Fruit fly (Drosophila melanogaster) whole organism, adult: Measurements from ENCODE around the gene CG33703.

Experiments
- CG11617 ChIP-seq: fragments of 200-800 bp; sonication (Bioruptor generic); optimal IDR thresholded peaks from 2 replicates; lab custom pipeline; 2017; ENCODE audit warnings: mild to moderate bottlenecking, missing biosample characterization, missing genetic modification reagents, missing genetic modification characterization
- CG12768 ChIP-seq: fragments of 200-800 bp; sonication (Bioruptor generic); optimal IDR thresholded peaks from 2 replicates; lab custom pipeline; 2017; ENCODE audit warnings: missing biosample characterization, missing genetic modification characterization, mild to moderate bottlenecking, moderate library complexity, missing genetic modification reagents
- CG14711 ChIP-seq: fragments of 200-800 bp; sonication (Bioruptor generic); optimal IDR thresholded peaks from 2 replicates; lab custom pipeline; 2018; ENCODE audit warnings: missing biosample characterization, mild to moderate bottlenecking, missing genetic modification characterization, moderate library complexity
- CG1620 ChIP-seq: fragments of 200-800 bp; sonication (Bioruptor generic); optimal IDR thresholded peaks from 2 replicates; lab custom pipeline; 2016; ENCODE audit warnings: missing biosample characterization, missing genetic modification characterization
- CG33017 ChIP-seq: fragments of 200-800 bp; sonication (Bioruptor generic); optimal IDR thresholded peaks from 2 replicates; lab custom pipeline; 2018; ENCODE audit warnings: missing biosample characterization, mild to moderate bottlenecking, missing genetic modification characterization, moderate library complexity
- CG5204 ChIP-seq: fragments of 200-800 bp; sonication (Bioruptor generic); optimal IDR thresholded peaks from 2 replicates; lab custom pipeline; 2016; ENCODE audit warnings: missing biosample characterization, missing genetic modification characterization
- CG7045 ChIP-seq: fragments of 200-800 bp; sonication (Bioruptor generic); optimal IDR thresholded peaks from 2 replicates; lab custom pipeline; 2017; ENCODE audit warnings: missing biosample characterization, mild to moderate bottlenecking, missing genetic modification characterization
- CG7101 ChIP-seq: fragments of 200-800 bp; sonication (Bioruptor generic); optimal IDR thresholded peaks from 2 replicates; lab custom pipeline; 2018; ENCODE audit warnings: missing biosample characterization, mild to moderate bottlenecking, missing genetic modification characterization, moderate library complexity
- Clk ChIP-seq: fragments of 200-800 bp; sonication (Bioruptor generic); optimal IDR thresholded peaks from 2 replicates; lab custom pipeline; 2017; ENCODE audit warnings: missing biosample characterization, missing genetic modification characterization
- Crg-1 ChIP-seq: fragments of 200-800 bp; sonication (Bioruptor generic); optimal IDR thresholded peaks from 2 replicates; lab custom pipeline; 2016; ENCODE audit warnings: missing biosample characterization, missing genetic modification characterization
- Hr96 ChIP-seq: fragments of 200-800 bp; sonication (Bioruptor generic); optimal IDR thresholded peaks from 2 replicates; lab custom pipeline; 2016; ENCODE audit warnings: missing biosample characterization, missing genetic modification characterization
- Mnt ChIP-seq: fragments of 200-800 bp; sonication (Bioruptor generic); optimal IDR thresholded peaks from 2 replicates; lab custom pipeline; 2016; ENCODE audit warnings: missing biosample characterization, mild to moderate bottlenecking, missing genetic modification characterization
- bab1 ChIP-seq: fragments of 200-800 bp; sonication (Bioruptor generic); optimal IDR thresholded peaks from 3 replicates; lab custom pipeline; 2019; ENCODE audit warnings: missing biosample characterization, mild to moderate bottlenecking, missing genetic modification characterization, moderate library complexity
- cic ChIP-seq: fragments of 200-800 bp; sonication (Bioruptor generic); optimal IDR thresholded peaks from 2 replicates; lab custom pipeline; 2017; ENCODE audit warnings: missing biosample characterization, mild to moderate bottlenecking, missing genetic modification characterization, moderate library complexity
- cnc ChIP-seq, 2 experiments: fragments of >200 bp; optimal IDR thresholded peaks; 2 replicates each; lab custom pipeline; 2017
- kay ChIP-seq: fragments of 200-800 bp; sonication (Bioruptor generic); peaks from one replicate; lab custom pipeline; 2016; ENCODE audit warnings: missing biosample characterization, missing genetic modification characterization, borderline replicate concordance
- ovo ChIP-seq: fragments of 200-800 bp; sonication (Bioruptor generic); optimal IDR thresholded peaks from 2 replicates; lab custom pipeline; 2016; ENCODE audit warnings: missing biosample characterization, missing genetic modification characterization
- pad ChIP-seq: fragments of 200-800 bp; sonication (Bioruptor generic); optimal IDR thresholded peaks from 3 replicates; lab custom pipeline; 2017; ENCODE audit warnings: missing biosample characterization, missing genetic modification characterization, mild to moderate bottlenecking, moderate library complexity, missing genetic modification reagents
- tj ChIP-seq: fragments of 200-800 bp; sonication (Bioruptor generic); optimal IDR thresholded peaks from 3 replicates; lab custom pipeline; 2017; ENCODE audit warnings: missing biosample characterization, mild to moderate bottlenecking, missing genetic modification characterization, moderate library complexity
- toe ChIP-seq: fragments of 200-800 bp; sonication (Bioruptor generic); optimal IDR thresholded peaks from 2 replicates; lab custom pipeline; 2016; ENCODE audit warnings: missing biosample characterization, missing genetic modification characterization

CG33703 gene

DNA sequence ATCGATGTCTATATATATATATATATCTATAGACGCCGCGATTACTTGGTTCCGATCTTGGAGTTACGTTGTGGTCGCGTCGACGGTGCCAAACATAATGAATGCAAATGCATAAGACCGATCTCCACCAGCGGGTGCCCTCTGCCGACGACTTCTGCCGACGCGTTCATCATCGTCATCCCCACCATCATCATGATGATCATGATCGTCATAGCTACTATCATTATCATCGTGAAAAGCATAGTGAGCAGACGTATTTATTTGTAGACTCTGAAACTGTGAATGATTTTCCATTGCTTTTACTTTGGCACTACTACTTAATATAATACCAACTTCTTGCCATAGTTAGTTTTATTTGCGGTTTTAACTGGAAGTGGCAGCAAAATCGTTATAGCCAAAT is 20.3 kb downstream of the CG33703 start, which contains the start of gene CG32037:
Gene CG32037, minus strand, starts transcription at position 101 of the 400 bp plus-strand sequence.
- TF ChIP-seq ovo (GFP tag; lab: Kevin White, UChicago), result no peak
- no peak for TF ChIP-seq CG11617
- TF ChIP-seq Crg-1 (GFP tag; lab: Kevin White, UChicago), result no peak
- TF ChIP-seq CG7101 (tag; lab: Kevin White, UChicago), result no peak
- no peak for TF ChIP-seq CG1620
- no peak for TF ChIP-seq Mnt (GFP tag; lab: Kevin White, UChicago)
- no peak for TF ChIP-seq CG5204
- no peak for TF ChIP-seq CG12768 (GFP tag; lab: Kevin White, UChicago)
- TF ChIP-seq Clk, result no peak
- TF ChIP-seq pad, result no peak
- TF ChIP-seq bab1 (GFP tag; lab: Kevin White, UChicago), result no peak
- TF ChIP-seq CG14711 (tag; lab: Kevin White, UChicago), result no peak
- no peak for TF ChIP-seq tj (GFP tag; lab: Kevin White, UChicago)
- TF ChIP-seq cnc (optimal IDR thresholded peaks at IDR 0.05; lab: Kevin White, UChicago), result no peak

DNA sequence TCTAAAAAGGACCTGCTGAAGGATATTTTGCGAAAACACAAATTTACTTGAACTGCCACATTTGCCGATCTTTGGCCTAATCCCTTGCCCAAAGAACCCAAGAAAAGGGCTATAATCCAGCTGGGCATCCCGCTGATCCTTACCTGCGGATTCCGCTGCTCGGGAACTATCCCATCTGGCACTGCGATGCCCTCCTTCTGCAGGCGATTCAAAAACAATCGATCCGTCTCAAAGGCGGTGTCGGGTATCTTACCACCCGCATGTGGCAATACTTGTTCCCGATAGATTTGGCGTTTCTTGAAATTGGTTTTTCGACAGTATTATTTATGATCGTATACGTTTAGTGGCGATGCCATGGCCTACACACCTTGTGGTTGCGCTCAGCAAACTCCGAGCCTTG is 21.1 kb downstream of the CG33703 start:
- TF ChIP-seq CG7101 (tag; lab: Kevin White, UChicago) (no peak), ovo (GFP tag; lab: Kevin White, UChicago) (no peak), CG7045 (GFP tag; lab: Kevin White, UChicago) (no peak), toe (GFP tag; lab: Kevin White, UChicago) (no peak), Crg-1 (GFP tag; lab: Kevin White, UChicago) (no peak), kay (no peak), Hr96 (GFP tag; lab: Kevin White, UChicago) (no peak), pad (no peak), Clk (no peak), cnc (optimal IDR thresholded peaks at IDR 0.05; lab: Kevin White, UChicago) (no peak), CG14711 (tag; lab: Kevin White, UChicago) (no peak), CG5204 (no peak), tj (GFP tag; lab: Kevin White, UChicago) (no peak), CG1620 (no peak), bab1 (GFP tag; lab: Kevin White, UChicago) (no peak)

dm6 chr3L:9490432-9490831 is 22.0 kb downstream of the CG33703 start:
- TF ChIP-seq CG7101 (tag; lab: Kevin White, UChicago) (no peak), CG7045 (GFP tag; lab: Kevin White, UChicago) (no peak), cnc (optimal IDR thresholded peaks at IDR 0.05; lab: Kevin White, UChicago) (no peak), kay (no peak), Hr96 (GFP tag; lab: Kevin White, UChicago) (no peak), cic (GFP tag; lab: Kevin White, UChicago) (no peak), Clk (no peak), toe (GFP tag; lab: Kevin White, UChicago) (no peak), ovo (GFP tag; lab: Kevin White, UChicago) (no peak), CG12768 (GFP tag; lab: Kevin White, UChicago) (no peak), CG11617 (no peak), CG14711 (tag; lab: Kevin White, UChicago) (no peak), pad (no peak), tj (GFP tag; lab: Kevin White, UChicago) (no peak)

DNA sequence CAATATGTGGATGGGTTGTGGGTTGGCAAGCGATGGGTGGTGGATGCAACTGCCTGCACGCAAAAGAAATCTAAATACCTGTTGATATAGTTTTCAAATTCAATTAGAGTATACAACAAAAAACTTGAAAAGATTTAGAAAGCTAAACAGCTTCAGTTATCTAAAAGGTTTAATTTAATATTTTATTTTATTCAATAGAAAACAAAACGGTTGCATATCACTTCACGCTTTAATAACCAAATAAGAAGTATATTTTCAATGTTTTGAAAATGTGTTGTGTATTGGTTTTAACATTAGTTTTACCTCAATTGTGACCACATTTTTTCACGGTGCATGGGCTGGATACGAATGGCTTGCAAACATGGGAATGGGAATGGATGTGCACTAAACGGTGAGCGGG is 22.8 kb downstream of the CG33703 start:
- TF ChIP-seq CG1620 (no peak), CG33017 (tag; lab: Kevin White, UChicago) (no peak), bab1 (GFP tag; lab: Kevin White, UChicago) (no peak), CG7101 (tag; lab: Kevin White, UChicago) (no peak), pad (no peak), Crg-1 (GFP tag; lab: Kevin White, UChicago) (no peak), cnc (optimal IDR thresholded peaks at IDR 0.05; lab: Kevin White, UChicago) (no peak), tj (GFP tag; lab: Kevin White, UChicago) (no peak), Mnt (GFP tag; lab: Kevin White, UChicago) (no peak), toe (GFP tag; lab: Kevin White, UChicago) (no peak), CG5204 (no peak), ovo (GFP tag; lab: Kevin White, UChicago) (no peak)

DNA sequence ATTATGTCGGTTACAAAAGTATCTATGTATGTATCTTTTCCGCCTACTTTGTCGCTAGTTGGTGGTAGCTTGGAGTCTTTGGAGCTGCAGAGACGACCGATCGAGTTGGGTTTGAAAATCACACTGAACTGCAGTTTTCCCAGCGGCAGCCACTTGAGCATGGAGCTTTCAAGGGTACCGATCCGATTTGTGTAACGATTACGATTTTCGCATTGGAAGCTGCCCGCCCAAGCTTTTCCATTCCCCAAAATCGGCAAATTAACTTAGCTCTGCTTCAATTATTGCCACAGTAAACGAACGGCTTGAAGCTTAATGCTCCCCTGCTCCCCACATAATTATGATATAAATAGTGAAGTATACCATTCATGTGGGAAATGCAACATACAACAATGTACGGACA is 23.3 kb downstream of the CG33703 start, which contains the start of gene CG32036:
Gene CG32036, minus strand, starts transcription at position 101 of the 400 bp plus-strand sequence.
- TF ChIP-seq pad (no peak), Clk (no peak), CG33017 (tag; lab: Kevin White, UChicago) (no peak), cic (GFP tag; lab: Kevin White, UChicago) (no peak), tj (GFP tag; lab: Kevin White, UChicago) (no peak), ovo (GFP tag; lab: Kevin White, UChicago) (no peak), toe (GFP tag; lab: Kevin White, UChicago) (no peak), CG14711 (tag; lab: Kevin White, UChicago) (no peak), CG11617 (no peak), CG7045 (GFP tag; lab: Kevin White, UChicago) (no peak), Mnt (GFP tag; lab: Kevin White, UChicago) (no peak), CG7101 (tag; lab: Kevin White, UChicago) (no peak), CG12768 (GFP tag; lab: Kevin White, UChicago) (no peak), CG5204 (no peak), kay (no peak), Crg-1 (GFP tag; lab: Kevin White, UChicago) (no peak), cnc (optimal IDR thresholded peaks at IDR 0.05; lab: Kevin White, UChicago) (no peak)

- TF ChIP-seq Crg-1 (GFP tag; lab: Kevin White, UChicago) (no peak), Mnt (GFP tag; lab: Kevin White, UChicago) (peak; percentile 10), CG1620 (no peak), CG11617 (no peak), toe (GFP tag; lab: Kevin White, UChicago) (no peak), pad (no peak), CG5204 (no peak), bab1 (GFP tag; lab: Kevin White, UChicago) (peak; percentile 56), CG7101 (tag; lab: Kevin White, UChicago) (peak; percentile 12), cnc (optimal IDR thresholded peaks at IDR 0.05; lab: Kevin White, UChicago) (no peak)
These were observed 24.9 kb downstream of the CG33703 start, which contains the start of gene pall for dm6 chr3L:9487586-9487985. pall (minus strand) TSS chr3L:9487790.
